Fruit fly (Drosophila melanogaster): ENCODE data around the gene Catsup.

- TF ChIP-seq CG15710 (tag; optimal IDR thresholded peaks at IDR 0.05) (no peak), CG9948 (tag; optimal IDR thresholded peaks at IDR 0.05) (no peak), EcR (GFP tag; optimal IDR thresholded peaks at IDR 0.05) (no peak), Pif1B (GFP tag; optimal IDR thresholded peaks at IDR 0.05) (no peak), Pif1A (GFP tag; optimal IDR thresholded peaks at IDR 0.05) (no peak), CG12605 (GFP tag; IDR thresholded peaks at IDR 0.05) (no peak), CG10348 (GFP tag; IDR thresholded peaks at IDR 0.05) (no peak), CG32121 (GFP tag; IDR thresholded peaks at IDR 0.05) (no peak), CG13204 (GFP tag; optimal IDR thresholded peaks at IDR 0.05) (no peak), CG8301 (tag; optimal IDR thresholded peaks at IDR 0.05) (no peak), CG4496 (GFP tag; IDR thresholded peaks at IDR 0.05) (no peak), CG8159 (tag; optimal IDR thresholded peaks at IDR 0.05) (no peak), CG34367 (tag; optimal IDR thresholded peaks at IDR 0.05) (no peak)
Observed at dm6 chr2L:19079742-19080141, 38.1 kb downstream of the Catsup start.
